Fruit fly (Drosophila melanogaster) whole organism, embryonic: Measurements from ENCODE around the gene mRpS7.

Experiments used
- ATbp ChIP-seq: fragments of 200-800 bp; sonication (Bioruptor generic); optimal IDR thresholded peaks from 2 replicates; lab custom pipeline; 2017; ENCODE audit warnings: missing biosample characterization, mild to moderate bottlenecking, missing genetic modification characterization, missing genetic modification reagents
- Adf1 ChIP-seq: fragments of 200-800 bp; sonication (Bioruptor generic); IDR thresholded peaks from 2 replicates; pipeline ENCODE4 v1.3.6; 2022; ENCODE audit warnings: missing biosample characterization, missing genetic modification characterization
- Antp ChIP-seq: fragments of 200-800 bp; sonication (Bioruptor generic); optimal IDR thresholded peaks from 3 replicates; lab custom pipeline; 2016; ENCODE audit warnings: missing biosample characterization, missing genetic modification characterization
- Bdp1 ChIP-seq: fragments of 200-800 bp; sonication (Bioruptor generic); optimal IDR thresholded peaks from 3 replicates; lab custom pipeline; 2016; ENCODE audit warnings: missing biosample characterization, missing genetic modification characterization
- Bgb ChIP-seq: fragments of 200-800 bp; sonication (Bioruptor generic); IDR thresholded peaks from 2 replicates; pipeline ENCODE4 v1.3.6; 2022; ENCODE audit warnings: missing biosample characterization, missing genetic modification characterization; ENCODE audit not compliant: partially characterized antibody
- CG10147 ChIP-seq: fragments of 200-800 bp; sonication (Bioruptor generic); optimal IDR thresholded peaks from 2 replicates; lab custom pipeline; 2019; ENCODE audit warnings: missing biosample characterization, mild to moderate bottlenecking, missing genetic modification characterization, moderate library complexity
- CG17359 ChIP-seq: fragments of 200-800 bp; sonication (Bioruptor generic); optimal IDR thresholded peaks from 3 replicates; lab custom pipeline; 2018; ENCODE audit warnings: missing biosample characterization, mild to moderate bottlenecking, missing genetic modification characterization, moderate library complexity
- CG18599 ChIP-seq: fragments of 200-800 bp; sonication (Bioruptor generic); optimal IDR thresholded peaks from 3 replicates; lab custom pipeline; 2017; ENCODE audit warnings: missing biosample characterization, missing genetic modification characterization, mild to moderate bottlenecking, moderate library complexity, missing genetic modification reagents
- CG32532 ChIP-seq: fragments of 200-800 bp; sonication (Bioruptor generic); IDR thresholded peaks from 2 replicates; pipeline ENCODE4 v1.3.6; 2022; ENCODE audit warnings: missing biosample characterization, missing genetic modification characterization
- CG3407 ChIP-seq: fragments of 200-800 bp; sonication (Bioruptor generic); optimal IDR thresholded peaks from 2 replicates; lab custom pipeline; 2018; ENCODE audit warnings: missing biosample characterization, mild to moderate bottlenecking, missing genetic modification characterization
- CG34376 ChIP-seq: fragments of 200-800 bp; sonication (Bioruptor generic); optimal IDR thresholded peaks from 2 replicates; lab custom pipeline; 2018; ENCODE audit warnings: missing biosample characterization, mild to moderate bottlenecking, missing genetic modification characterization
- CG4707 ChIP-seq: fragments of 200-800 bp; sonication (Bioruptor generic); optimal IDR thresholded peaks from 2 replicates; lab custom pipeline; 2018; ENCODE audit warnings: missing biosample characterization, mild to moderate bottlenecking, missing genetic modification characterization, moderate library complexity
- CG8281 ChIP-seq: fragments of 200-800 bp; sonication (Bioruptor generic); optimal IDR thresholded peaks from 2 replicates; lab custom pipeline; 2018; ENCODE audit warnings: missing biosample characterization, mild to moderate bottlenecking, missing genetic modification characterization, moderate library complexity
- CG8765 ChIP-seq: fragments of 200-800 bp; sonication (Bioruptor generic); IDR thresholded peaks from 2 replicates; pipeline ENCODE4 v1.3.6; 2022; ENCODE audit warnings: missing biosample characterization, missing genetic modification characterization
- CG9727 ChIP-seq: fragments of 200-800 bp; sonication (Bioruptor generic); optimal IDR thresholded peaks from 3 replicates; lab custom pipeline; 2017; ENCODE audit warnings: missing biosample characterization, mild to moderate bottlenecking, missing genetic modification characterization
- CTCF ChIP-seq: fragments of 200-800 bp; sonication (Bioruptor generic); optimal IDR thresholded peaks from 2 replicates; lab custom pipeline; 2017; ENCODE audit warnings: missing biosample characterization, mild to moderate bottlenecking, missing genetic modification characterization, moderate library complexity
- H2.0 ChIP-seq: fragments of 200-800 bp; sonication (Bioruptor generic); IDR thresholded peaks from 2 replicates; pipeline ENCODE4 v1.3.6; 2022; ENCODE audit warnings: missing biosample characterization, missing genetic modification characterization
- Hsf ChIP-seq: fragments of 200-800 bp; sonication (Bioruptor generic); optimal IDR thresholded peaks from 3 replicates; lab custom pipeline; 2016; ENCODE audit warnings: missing biosample characterization, missing genetic modification characterization
- Lhr ChIP-seq: fragments of 200-800 bp; sonication (Bioruptor generic); optimal IDR thresholded peaks from 3 replicates; lab custom pipeline; 2017; ENCODE audit warnings: mild to moderate bottlenecking, missing biosample characterization, missing genetic modification reagents, missing genetic modification characterization
- Lim3 ChIP-seq: fragments of 200-800 bp; sonication (Bioruptor generic); IDR thresholded peaks from 2 replicates; pipeline ENCODE4 v1.3.6; 2022; ENCODE audit warnings: missing biosample characterization, missing genetic modification characterization
- Sox100B ChIP-seq: fragments of 200-800 bp; sonication (Bioruptor generic); optimal IDR thresholded peaks from 3 replicates; lab custom pipeline; 2018; ENCODE audit warnings: missing biosample characterization, mild to moderate bottlenecking, missing genetic modification characterization
- Spps ChIP-seq: fragments of 200-800 bp; sonication (Bioruptor generic); optimal IDR thresholded peaks from 2 replicates; lab custom pipeline; 2018; ENCODE audit warnings: missing biosample characterization, mild to moderate bottlenecking, missing genetic modification characterization
- Trl ChIP-seq, 3 experiments: fragments of >200 bp in 2 of 3; fragments of 200-800 bp in 1 of 3; sonication (Bioruptor generic) in 1 of 3; optimal IDR thresholded peaks; 2 replicates in 1 of 3; 3 replicates in 2 of 3; lab custom pipeline; 2016 to 2017; ENCODE audit warnings: missing biosample characterization in 1 of 3, missing genetic modification characterization in 1 of 3
- Usf ChIP-seq: fragments of 200-800 bp; sonication (Bioruptor generic); optimal IDR thresholded peaks from 2 replicates; lab custom pipeline; 2017; ENCODE audit warnings: missing genotype, missing biosample characterization, missing genetic modification characterization
- amos ChIP-seq: fragments of 200-800 bp; sonication (Bioruptor generic); IDR thresholded peaks from 2 replicates; pipeline ENCODE4 v1.3.6; 2022; ENCODE audit warnings: missing biosample characterization, missing genetic modification characterization; ENCODE audit not compliant: partially characterized antibody
- bab2 ChIP-seq: fragments of 200-800 bp; sonication (Bioruptor generic); optimal IDR thresholded peaks from 2 replicates; lab custom pipeline; 2016; ENCODE audit warnings: missing biosample characterization, missing genetic modification characterization
- bigmax ChIP-seq: fragments of 200-800 bp; sonication (Bioruptor generic); optimal IDR thresholded peaks from 2 replicates; lab custom pipeline; 2018; ENCODE audit warnings: missing biosample characterization, mild to moderate bottlenecking, missing genetic modification characterization
- br ChIP-seq: fragments of >200 bp; optimal IDR thresholded peaks from 2 replicates; lab custom pipeline; 2017
- cas ChIP-seq: fragments of 200-800 bp; sonication (Bioruptor generic); IDR thresholded peaks from 2 replicates; pipeline ENCODE4 v1.3.6; 2022; ENCODE audit warnings: missing biosample characterization, missing genetic modification characterization
- da ChIP-seq: fragments of 200-800 bp; sonication (Bioruptor generic); optimal IDR thresholded peaks from 2 replicates; lab custom pipeline; 2016; ENCODE audit warnings: missing biosample characterization, missing genetic modification characterization
- dimm ChIP-seq: fragments of 200-800 bp; sonication (Bioruptor generic); IDR thresholded peaks from 2 replicates; pipeline ENCODE4 v1.3.6; 2022; ENCODE audit warnings: missing biosample characterization, missing genetic modification characterization
- eve ChIP-seq, 2 experiments: fragments of >200 bp; optimal IDR thresholded peaks; 2 replicates each; lab custom pipeline; 2017; ENCODE audit warnings: missing biosample characterization in 2 of 2, missing genetic modification characterization in 2 of 2
- exex ChIP-seq: fragments of 200-800 bp; sonication (Bioruptor generic); optimal IDR thresholded peaks from 4 replicates; lab custom pipeline; 2018; ENCODE audit warnings: missing biosample characterization, mild to moderate bottlenecking, missing genetic modification characterization, moderate library complexity
- fd3F ChIP-seq: fragments of 200-800 bp; sonication (Bioruptor generic); optimal IDR thresholded peaks from 2 replicates; lab custom pipeline; 2018; ENCODE audit warnings: missing biosample characterization, mild to moderate bottlenecking, missing genetic modification characterization, moderate library complexity
- grn ChIP-seq: fragments of 200-800 bp; sonication (Bioruptor generic); optimal IDR thresholded peaks from 3 replicates; lab custom pipeline; 2017; ENCODE audit warnings: missing biosample characterization, missing genetic modification characterization
- jing ChIP-seq: fragments of 200-800 bp; sonication (Bioruptor generic); optimal IDR thresholded peaks from 2 replicates; lab custom pipeline; 2018; ENCODE audit warnings: missing biosample characterization, mild to moderate bottlenecking, missing genetic modification characterization
- lilli ChIP-seq: fragments of 200-800 bp; sonication (Bioruptor generic); optimal IDR thresholded peaks from 3 replicates; lab custom pipeline; 2016; ENCODE audit warnings: missing biosample characterization, missing genetic modification characterization
- mam ChIP-seq: fragments of 200-800 bp; sonication (Bioruptor generic); optimal IDR thresholded peaks from 3 replicates; lab custom pipeline; 2016; ENCODE audit warnings: missing biosample characterization, missing genetic modification characterization
- pho ChIP-seq: fragments of 200-800 bp; sonication (Bioruptor generic); optimal IDR thresholded peaks from 2 replicates; lab custom pipeline; 2016; ENCODE audit warnings: missing biosample characterization, missing genetic modification characterization
- sd ChIP-seq: fragments of 200-800 bp; sonication (Bioruptor generic); optimal IDR thresholded peaks from 3 replicates; lab custom pipeline; 2018; ENCODE audit warnings: missing biosample characterization, mild to moderate bottlenecking, missing genetic modification characterization, moderate library complexity
- slou ChIP-seq: fragments of 200-800 bp; sonication (Bioruptor generic); optimal IDR thresholded peaks from 3 replicates; lab custom pipeline; 2016; ENCODE audit warnings: missing biosample characterization, missing genetic modification characterization
- slp2 ChIP-seq: fragments of 200-800 bp; sonication (Bioruptor generic); optimal IDR thresholded peaks from 2 replicates; lab custom pipeline; 2016; ENCODE audit warnings: missing biosample characterization, missing genetic modification characterization
- sug ChIP-seq: fragments of 200-800 bp; optimal IDR thresholded peaks from 2 replicates; lab custom pipeline; 2019; ENCODE audit warnings: missing biosample characterization, mild to moderate bottlenecking, missing genetic modification characterization, moderate library complexity
- tap ChIP-seq: fragments of 200-800 bp; optimal IDR thresholded peaks from 3 replicates; lab custom pipeline; 2019; ENCODE audit warnings: missing biosample characterization, mild to moderate bottlenecking, missing genetic modification characterization, moderate library complexity

Gene mRpS7

DNA sequence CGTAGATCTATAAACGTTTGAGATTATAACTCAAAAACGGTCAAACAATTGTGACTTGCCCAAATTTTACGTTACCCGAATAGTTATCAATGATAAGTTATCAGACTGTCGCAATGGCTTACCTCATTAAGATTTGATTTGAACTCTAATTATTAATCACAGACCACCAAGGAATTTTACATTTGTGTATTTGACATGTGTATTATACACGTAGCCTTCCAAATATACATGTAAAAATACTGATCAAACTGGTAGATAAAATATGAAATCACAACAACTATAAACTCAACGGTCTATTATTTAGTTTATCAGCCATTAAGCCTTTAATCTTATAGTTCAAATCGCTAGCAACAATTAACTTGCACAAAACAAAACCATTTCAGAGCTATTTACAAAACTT is 7.0 kb downstream of the mRpS7 start:
- TF ChIP-seq CG3407 (GFP tag; lab: Kevin White, UChicago) (no peak), slou (no peak), Spps (no peak), CG4707 (GFP tag; lab: Kevin White, UChicago) (no peak), Lhr (GFP tag; lab: Kevin White, UChicago) (no peak), H2.0 (no peak), pho (GFP tag; lab: Kevin White, UChicago) (no peak), ATbp (no peak), Trl (optimal IDR thresholded peaks at IDR 0.05; lab: Kevin White, UChicago) (no peak), Trl (GFP tag; optimal IDR thresholded peaks at IDR 0.05; lab: Kevin White, UChicago) (no peak), CG8765 (no peak), da (GFP tag; lab: Kevin White, UChicago) (no peak), CG8281 (tag; lab: Kevin White, UChicago) (no peak), Lim3 (no peak), Sox100B (GFP tag; lab: Kevin White, UChicago) (no peak), dimm (GFP tag; lab: Robert Waterston, UW) (no peak), tap (tag; lab: Kevin White, UChicago) (no peak), grn (GFP tag; lab: Kevin White, UChicago) (peak; percentile 69), slp2 (no peak), CG34376 (GFP tag; lab: Kevin White, UChicago) (peak; percentile 50), Bgb (GFP tag; lab: Robert Waterston, UW) (peak; percentile 60), sug (peak; percentile 99), sd (peak; percentile 85), CG17359 (tag; lab: Kevin White, UChicago) (no peak), Antp (GFP tag; lab: Kevin White, UChicago) (no peak), CG18599 (no peak), jing (GFP tag; lab: Kevin White, UChicago) (no peak), lilli (GFP tag; lab: Kevin White, UChicago) (no peak), mam (GFP tag; lab: Kevin White, UChicago) (no peak), amos (peak; percentile 48; the same call in 1 of the 2 replicates), CTCF (peak; percentile 4), Hsf (no peak), Bdp1 (GFP tag; lab: Kevin White, UChicago) (no peak), bigmax (GFP tag; lab: Kevin White, UChicago) (no peak), CG32532 (GFP tag; lab: Robert Waterston, UW) (no peak), Adf1 (GFP tag; lab: Robert Waterston, UW) (no peak), Usf (GFP tag; lab: Kevin White, UChicago) (no peak), cas (GFP tag; lab: Robert Waterston, UW) (no peak), CG9727 (GFP tag; lab: Kevin White, UChicago) (no peak), CG10147 (GFP tag; lab: Kevin White, UChicago) (no peak), fd3F (GFP tag; lab: Kevin White, UChicago) (no peak), exex (tag; lab: Kevin White, UChicago) (peak; percentile 96), bab2 (GFP tag; lab: Kevin White, UChicago) (no peak)
- TF ChIP-seq, all 482 proteins: peak for 8

- TF ChIP-seq eve (GFP tag; optimal IDR thresholded peaks at IDR 0.05; lab: Kevin White, UChicago) = peak in 1 of 2 experiments; percentile 13
- TF ChIP-seq br = no peak
These were observed 8.6 kb downstream of the mRpS7 start for dm6 chr2L:10395035-10395434.
